Worm (Caenorhabditis elegans) whole organism, L3 larva: ENCODE data around the gene trim-21.

ENCODE experiments used
- R02D3.7 ChIP-seq: fragments of 150-350 bp; optimal IDR thresholded peaks from 2 replicates; lab custom pipeline; 2014; ENCODE audit warnings: missing biosample characterization, missing genetic modification characterization
- ZK546.5 ChIP-seq: sonication (generic microtip); optimal IDR thresholded peaks from 2 replicates; lab custom pipeline; 2017; ENCODE audit warnings: missing biosample characterization, missing genetic modification characterization
- ama-1 ChIP-seq: fragments of 150-350 bp; optimal IDR thresholded peaks from 2 replicates; lab custom pipeline; 2018
- ceh-82 ChIP-seq: fragments of 150-350 bp; optimal IDR thresholded peaks from 2 replicates; lab custom pipeline; 2014; ENCODE audit warnings: missing biosample characterization, missing genetic modification characterization
- nhr-12 ChIP-seq: fragments of 150-350 bp; optimal IDR thresholded peaks from 2 replicates; lab custom pipeline; 2014; ENCODE audit warnings: missing biosample characterization, missing genetic modification characterization
- unc-62 ChIP-seq: fragments of 150-350 bp; sonication (generic microtip); optimal IDR thresholded peaks from 4 replicates; lab custom pipeline; 2014; ENCODE audit warnings: missing biosample characterization, missing genetic modification reagents, missing genetic modification characterization

DNA sequence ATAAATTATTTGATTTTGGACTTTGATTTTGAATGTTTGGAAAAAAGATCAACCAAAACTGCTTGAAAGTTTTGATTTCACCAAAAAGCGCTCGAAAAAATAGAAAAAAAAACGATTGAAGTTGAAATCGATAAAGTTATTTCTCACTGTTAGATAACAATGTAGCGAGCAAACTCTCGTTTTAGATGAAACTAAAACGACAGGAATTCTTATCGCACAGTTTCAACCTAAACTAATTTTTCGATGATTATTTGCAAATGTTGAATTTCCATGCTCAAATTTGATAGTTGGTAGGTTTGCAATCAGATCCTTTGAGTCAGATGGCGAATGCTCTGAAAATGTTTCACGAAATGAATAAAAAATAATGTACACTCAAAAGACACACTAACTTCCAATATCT is 20.1 kb downstream of the trim-21 start:
- TF ChIP-seq ama-1 (lab: Kevin White, UChicago) (no peak), nhr-12 (tag; lab: Kevin White, UChicago) (no peak), ceh-82 (tag; lab: Kevin White, UChicago) (no peak), R02D3.7 (tag; lab: Kevin White, UChicago) (no peak), unc-62 (GFP tag; lab: Kevin White, UChicago) (no peak), ZK546.5 (tag; lab: Kevin White, UChicago) (no peak)
